Worm (Caenorhabditis elegans): ENCODE results near the gene pezo-1.

ce11 chrIV:9308975-9309374 lies 57.3 kb downstream of the pezo-1 start, which contains the start of gene F49C12.6:
- TF ChIP-seq T22C8.4 (GFP tag; IDR thresholded peaks at IDR 0.05) (no peak), flt-1 (GFP tag; IDR thresholded peaks at IDR 0.05) (no peak), klf-2 (GFP tag; conservative IDR thresholded peaks at IDR 0.05) (no peak), ztf-29 (GFP tag; IDR thresholded peaks at IDR 0.05) (no peak), ztf-23 (GFP tag; IDR thresholded peaks at IDR 0.05) (no peak), med-1 (GFP tag; optimal IDR thresholded peaks at IDR 0.05; ENCODE audit: insufficient read depth) (no peak), cog-1 (tag; optimal IDR thresholded peaks at IDR 0.05) (no peak), ref-1 (GFP tag; conservative IDR thresholded peaks at IDR 0.05) (no peak)
